Worm (Caenorhabditis elegans): ENCODE results near the gene pfd-4.

DNA sequence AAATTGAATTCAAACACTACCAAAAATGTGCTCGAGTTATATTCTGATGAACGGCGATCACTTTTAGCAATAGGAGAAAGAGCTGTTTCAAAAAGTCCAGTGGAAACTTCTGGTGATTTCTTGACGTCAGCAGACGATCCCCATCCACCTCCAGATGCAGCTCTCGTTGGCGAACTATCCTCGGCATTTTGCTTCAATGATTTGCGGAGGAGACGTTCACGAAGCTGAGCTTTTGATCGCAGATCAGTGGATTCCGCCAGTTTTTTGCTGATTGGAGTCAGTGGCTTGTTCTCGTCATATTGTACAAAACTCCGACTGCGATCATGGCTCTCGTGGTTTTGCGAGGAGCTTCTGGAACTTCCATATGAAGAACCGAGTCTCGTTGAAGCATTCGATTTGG is 21.2 kb downstream of the pfd-4 start:
- no peak for TF ChIP-seq sdc-2 (tag; optimal IDR thresholded peaks at IDR 0.05)
- TF ChIP-seq nhr-11 (tag; optimal IDR thresholded peaks at IDR 0.05) = no peak

Measured in whole organism, late embryonic.